Fruit fly (Drosophila melanogaster): ENCODE measurements around the gene CG10958.

The CG10958 gene

dm6 chrX:8145501-8146157 is 13.5 kb downstream of the CG10958 start, which contains the start of the genes alpha-PheRS and CG2129 (continued):
- TF ChIP-seq bbx (GFP tag; IDR thresholded peaks at IDR 0.05; ENCODE audit: partially characterized antibody): no peak
- no peak for TF ChIP-seq CG10462 (GFP tag; optimal IDR thresholded peaks at IDR 0.05)
- TF ChIP-seq CG13424 (tag; optimal IDR thresholded peaks at IDR 0.05): peak; percentile 60
- TF ChIP-seq prd (optimal IDR thresholded peaks at IDR 0.05): no peak
- no peak for TF ChIP-seq prd (GFP tag; IDR thresholded peaks at IDR 0.05)
- peak; percentile 47 for TF ChIP-seq BEAF-32 (GFP tag; optimal IDR thresholded peaks at IDR 0.05)
- 0 out of 3 replicates have a peak, but pooled peaks have one; percentile 9 for TF ChIP-seq CG7963 (GFP tag; IDR thresholded peaks at IDR 0.05; ENCODE audit: partially characterized antibody)
- no peak for TF ChIP-seq CG5245 (GFP tag; optimal IDR thresholded peaks at IDR 0.05)
- peak; percentile 62; the same call in 2 of the 4 replicates for TF ChIP-seq Dll (GFP tag; IDR thresholded peaks at IDR 0.05; ENCODE audit: partially characterized antibody)
- no peak for TF ChIP-seq vvl (GFP tag; IDR thresholded peaks at IDR 0.05)
- peak; percentile 40 for TF ChIP-seq pzg (GFP tag; optimal IDR thresholded peaks at IDR 0.05)
- peak; percentile 23 for TF ChIP-seq CG15696 (tag; optimal IDR thresholded peaks at IDR 0.05)
- TF ChIP-seq Bdp1 (GFP tag; optimal IDR thresholded peaks at IDR 0.05): peak; percentile 1
- no peak for TF ChIP-seq CG5180 (GFP tag; optimal IDR thresholded peaks at IDR 0.05)
- no peak for TF ChIP-seq gcm2 (GFP tag; optimal IDR thresholded peaks at IDR 0.05)
- peak; percentile 37 for TF ChIP-seq Max (GFP tag; optimal IDR thresholded peaks at IDR 0.05)
- TF ChIP-seq CG34376 (GFP tag; optimal IDR thresholded peaks at IDR 0.05): peak; percentile 52
- TF ChIP-seq unc-4 (GFP tag; IDR thresholded peaks at IDR 0.05; ENCODE audit: partially characterized antibody): peak; percentile 54
- peak; percentile 55 for TF ChIP-seq CG14710 (tag; optimal IDR thresholded peaks at IDR 0.05)
- no peak for TF ChIP-seq pum (GFP tag; optimal IDR thresholded peaks at IDR 0.05)

dm6 chrX:8147649-8148048 is 15.6 kb downstream of the CG10958 start, which contains the start of gene CG15336:
TSS of gene CG15336 (plus strand) at chrX:8147949.
- TF ChIP-seq Hsf (GFP tag; optimal IDR thresholded peaks at IDR 0.05) (no peak), Lhr (GFP tag; optimal IDR thresholded peaks at IDR 0.05) (no peak), Tbp (GFP tag; optimal IDR thresholded peaks at IDR 0.05) (no peak), Hr78 (GFP tag; optimal IDR thresholded peaks at IDR 0.05) (no peak), CG1602 (GFP tag; optimal IDR thresholded peaks at IDR 0.05) (no peak)

dm6 chrX:8148556-8148955 is 16.5 kb downstream of the CG10958 start, which contains the start of gene CG10959:
TSS of gene CG10959 (plus strand) at chrX:8148783.
- no peak for TF ChIP-seq gce (GFP tag; IDR thresholded peaks at IDR 0.05)
- peak; percentile 51 for TF ChIP-seq sens-2 (GFP tag; IDR thresholded peaks at IDR 0.05)
- no peak for TF ChIP-seq hth (optimal IDR thresholded peaks at IDR 0.05)
- TF ChIP-seq MBD-R2 (GFP tag; IDR thresholded peaks at IDR 0.05): peak; percentile 61; the same call in 1 of the 2 replicates
- TF ChIP-seq gcm (GFP tag; optimal IDR thresholded peaks at IDR 0.05): no peak
- TF ChIP-seq tgo (GFP tag; IDR thresholded peaks at IDR 0.05): no peak
- TF ChIP-seq Med (GFP tag): peak; percentile 0
- no peak for TF ChIP-seq abd-A (tag; optimal IDR thresholded peaks at IDR 0.05)
- TF ChIP-seq dimm (GFP tag; IDR thresholded peaks at IDR 0.05): no peak
- no peak for TF ChIP-seq Nf-YC (tag; optimal IDR thresholded peaks at IDR 0.05)
- TF ChIP-seq CG4404 (GFP tag; IDR thresholded peaks at IDR 0.05): no peak
- TF ChIP-seq insv (GFP tag; optimal IDR thresholded peaks at IDR 0.05): peak in 1 of 2 experiments; percentile 10
- TF ChIP-seq sima (GFP tag; optimal IDR thresholded peaks at IDR 0.05): no peak
- TF ChIP-seq Nf-YA (GFP tag; IDR thresholded peaks at IDR 0.05): no peak
- no peak for TF ChIP-seq ERR (GFP tag; optimal IDR thresholded peaks at IDR 0.05)
- no peak for TF ChIP-seq bbx (GFP tag; IDR thresholded peaks at IDR 0.05; ENCODE audit: partially characterized antibody)
- no peak for TF ChIP-seq dati (GFP tag; IDR thresholded peaks at IDR 0.05)
- TF ChIP-seq CG17568 (GFP tag; optimal IDR thresholded peaks at IDR 0.05): no peak
- no peak for TF ChIP-seq Ets65A (GFP tag)
- TF ChIP-seq fd96Cb (tag; optimal IDR thresholded peaks at IDR 0.05): no peak
- TF ChIP-seq twi (tag; optimal IDR thresholded peaks at IDR 0.05): no peak
- no peak for TF ChIP-seq PHDP (tag; optimal IDR thresholded peaks at IDR 0.05)
- TF ChIP-seq Hr39 (optimal IDR thresholded peaks at IDR 0.05): no peak
- TF ChIP-seq gcm2 (GFP tag; optimal IDR thresholded peaks at IDR 0.05): no peak
- TF ChIP-seq CG7372 (GFP tag; IDR thresholded peaks at IDR 0.05): no peak
- no peak for TF ChIP-seq fd102C (GFP tag; optimal IDR thresholded peaks at IDR 0.05)

All from whole organism, embryonic.